Worm (Caenorhabditis elegans): ENCODE results near the gene hrpa-1.

The hrpa-1 gene

ce11 chrIV:3382338-3382907 is 43.8 kb upstream of the hrpa-1 start, which contains the start of gene B0546.3:
Gene B0546.3, minus strand, starts transcription at chrIV:3382841.
- TF ChIP-seq unc-130 (tag; optimal IDR thresholded peaks at IDR 0.05) (no peak), nhr-85 (tag) (peak; percentile 43), hpl-2 (GFP tag; optimal IDR thresholded peaks at IDR 0.05) (no peak), ces-1 (GFP tag; optimal IDR thresholded peaks at IDR 0.05) (no peak), xbp-1 (tag; optimal IDR thresholded peaks at IDR 0.05) (no peak), nhr-20 (tag; optimal IDR thresholded peaks at IDR 0.05) (no peak), nhr-47 (tag; optimal IDR thresholded peaks at IDR 0.05) (peak; percentile 33), efl-1 (optimal IDR thresholded peaks at IDR 0.05) (no peak), efl-1 (GFP tag; optimal IDR thresholded peaks at IDR 0.05 in 1 of 2) (peak in 1 of 2 experiments; percentile 76), elt-2 (tag; optimal IDR thresholded peaks at IDR 0.05) (peak; percentile 9), nhr-71 (tag; optimal IDR thresholded peaks at IDR 0.05) (peak; percentile 5)

- TF ChIP-seq mab-9 (GFP tag; IDR thresholded peaks at IDR 0.05) (no peak), efl-1 (optimal IDR thresholded peaks at IDR 0.05) (no peak), efl-1 (GFP tag; optimal IDR thresholded peaks at IDR 0.05 in 1 of 2) (peak in 1 of 2 experiments; percentile 46)
Measured at ce11 chrIV:3378080-3378804, 39.6 kb upstream of the hrpa-1 start, which contains the start of gene otub-4. Gene otub-4, minus strand, starts transcription at chrIV:3378130.

- no peak for TF ChIP-seq efl-1 (optimal IDR thresholded peaks at IDR 0.05)
- peak in 1 of 2 experiments; percentile 89 for TF ChIP-seq efl-1 (GFP tag; optimal IDR thresholded peaks at IDR 0.05 in 1 of 2)
- TF ChIP-seq nhr-90 (tag; optimal IDR thresholded peaks at IDR 0.05; ENCODE audit: poor library complexity), result peak; percentile 19
- TF ChIP-seq mef-2 (tag; optimal IDR thresholded peaks at IDR 0.05), result no peak
- TF ChIP-seq nhr-71 (tag; optimal IDR thresholded peaks at IDR 0.05), result peak; percentile 19
Measured at ce11 chrIV:3373370-3373769, 34.7 kb upstream of the hrpa-1 start.

DNA sequence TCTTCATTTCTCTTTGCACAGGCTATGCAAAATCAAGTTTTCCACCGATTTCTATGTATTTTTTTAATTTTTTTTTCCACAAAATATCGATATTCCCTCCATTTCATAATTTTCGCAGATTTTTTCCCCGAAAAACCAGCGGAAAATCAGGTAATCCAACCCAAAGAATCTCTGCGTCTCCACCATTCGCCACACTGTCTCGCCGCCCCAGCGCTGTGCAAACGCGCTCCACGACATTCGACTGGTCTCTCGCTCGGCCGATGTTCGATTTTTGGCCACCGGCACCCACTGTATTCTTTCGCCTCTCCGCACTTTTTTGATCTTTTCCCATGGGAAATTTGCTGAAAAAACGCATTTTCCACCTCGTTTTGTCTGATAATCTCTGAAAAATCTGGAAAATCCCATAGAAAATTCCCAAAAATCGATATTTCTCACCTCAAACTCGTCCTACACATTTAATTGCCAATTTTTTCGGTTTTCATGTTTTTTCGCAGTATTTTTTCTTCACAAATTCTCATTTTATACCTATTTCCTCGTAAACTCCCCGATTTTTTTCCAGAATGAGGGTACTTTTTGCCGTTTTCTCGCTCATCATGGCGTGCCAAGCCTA is 30.1 kb upstream of the hrpa-1 start, which contains the start of gene vha-19:
Gene vha-19, plus strand, starts transcription at position 560 of the 610 bp plus-strand sequence.
- TF ChIP-seq aly-2 (tag; optimal IDR thresholded peaks at IDR 0.05), result no peak
- TF ChIP-seq mef-2 (tag; optimal IDR thresholded peaks at IDR 0.05), result no peak
- TF ChIP-seq mdl-1 (tag; optimal IDR thresholded peaks at IDR 0.05), result no peak
- no peak for TF ChIP-seq fkh-10 (GFP tag; optimal IDR thresholded peaks at IDR 0.05)
- no peak for TF ChIP-seq lir-3 (tag; optimal IDR thresholded peaks at IDR 0.05; ENCODE audit: poor library complexity)
- no peak for TF ChIP-seq hpl-2 (GFP tag; optimal IDR thresholded peaks at IDR 0.05)
- TF ChIP-seq swsn-7 (tag; optimal IDR thresholded peaks at IDR 0.05), result peak; percentile 23
- TF ChIP-seq vab-15 (tag; optimal IDR thresholded peaks at IDR 0.05), result no peak
- TF ChIP-seq zag-1 (tag; optimal IDR thresholded peaks at IDR 0.05), result no peak
- TF ChIP-seq tlp-1 (tag; optimal IDR thresholded peaks at IDR 0.05), result no peak
- no peak for TF ChIP-seq egl-13 (tag; optimal IDR thresholded peaks at IDR 0.05)
- no peak for TF ChIP-seq zip-4 (GFP tag; optimal IDR thresholded peaks at IDR 0.05)
- no peak for TF ChIP-seq lin-14 (GFP tag; optimal IDR thresholded peaks at IDR 0.05)
- TF ChIP-seq nhr-20 (tag; optimal IDR thresholded peaks at IDR 0.05), result peak; percentile 33
- TF ChIP-seq C16A3.4 (tag; optimal IDR thresholded peaks at IDR 0.05), result no peak
- no peak for TF ChIP-seq nhr-237 (tag; optimal IDR thresholded peaks at IDR 0.05)
- no peak for TF ChIP-seq nhr-19 (GFP tag; conservative IDR thresholded peaks at IDR 0.05)
- TF ChIP-seq unc-30 (tag; optimal IDR thresholded peaks at IDR 0.05), result no peak
- TF ChIP-seq pqm-1 (tag; optimal IDR thresholded peaks at IDR 0.05), result no peak
- peak in 2 of 3 experiments; percentile 37 to 46 for TF ChIP-seq dpl-1 (GFP tag; optimal IDR thresholded peaks at IDR 0.05)
- TF ChIP-seq C04F5.9 (tag; optimal IDR thresholded peaks at IDR 0.05), result no peak
- no peak for TF ChIP-seq Y116A8C.19 (tag; optimal IDR thresholded peaks at IDR 0.05; ENCODE audit: borderline replicate concordance)
- no peak for TF ChIP-seq sox-4 (tag; optimal IDR thresholded peaks at IDR 0.05)
- no peak for TF ChIP-seq dsc-1 (tag; optimal IDR thresholded peaks at IDR 0.05)
- no peak for TF ChIP-seq jun-1 (tag; optimal IDR thresholded peaks at IDR 0.05)
- TF ChIP-seq xbp-1 (tag; optimal IDR thresholded peaks at IDR 0.05), result peak; percentile 25
- TF ChIP-seq nhr-47 (tag; optimal IDR thresholded peaks at IDR 0.05), result peak; percentile 9
- peak in 1 of 3 experiments; percentile 43 for TF ChIP-seq ceh-82 (tag; optimal IDR thresholded peaks at IDR 0.05)
- TF ChIP-seq ama-1 (optimal IDR thresholded peaks at IDR 0.05), result no peak
- peak; percentile 45 to 64 for TF ChIP-seq efl-1 (optimal IDR thresholded peaks at IDR 0.05)
- peak; percentile 43 to 75 for TF ChIP-seq efl-1 (GFP tag; optimal IDR thresholded peaks at IDR 0.05 in 1 of 2)
- peak; percentile 6 for TF ChIP-seq tbx-2 (tag; optimal IDR thresholded peaks at IDR 0.05)
- TF ChIP-seq lin-13 (GFP tag; optimal IDR thresholded peaks at IDR 0.05), result no peak
- TF ChIP-seq hlh-4 (tag; optimal IDR thresholded peaks at IDR 0.05), result no peak
- no peak for TF ChIP-seq fos-1 (tag; optimal IDR thresholded peaks at IDR 0.05)
- no peak for TF ChIP-seq skn-1 (tag; optimal IDR thresholded peaks at IDR 0.05)
